Worm (Caenorhabditis elegans): Measurements from ENCODE around the gene T06E8.8.
A peak's percentile ranks its signal among the peaks of the same experiment; 100 is the strongest.

T06E8.8 gene

ce11 chrV:10012639-10013038 is 30.9 kb upstream of the T06E8.8 start (continued):
- no peak for TF ChIP-seq tlp-1 (tag; optimal IDR thresholded peaks at IDR 0.05)

ce11 chrV:10018291-10018690 is 25.3 kb upstream of the T06E8.8 start:
- TF ChIP-seq mab-9 (GFP tag; IDR thresholded peaks at IDR 0.05) (no peak), lsy-2 (tag; optimal IDR thresholded peaks at IDR 0.05) (no peak), F16B12.6 (tag; optimal IDR thresholded peaks at IDR 0.05) (no peak), C34B4.2 (tag; optimal IDR thresholded peaks at IDR 0.05) (no peak), ama-1 (optimal IDR thresholded peaks at IDR 0.05) (no peak), pqm-1 (tag; optimal IDR thresholded peaks at IDR 0.05) (no peak), sup-37 (GFP tag; optimal IDR thresholded peaks at IDR 0.05) (no peak), lin-14 (GFP tag; optimal IDR thresholded peaks at IDR 0.05) (no peak), ztf-4 (tag; optimal IDR thresholded peaks at IDR 0.05) (no peak), xbp-1 (tag; optimal IDR thresholded peaks at IDR 0.05) (no peak), swsn-7 (tag; optimal IDR thresholded peaks at IDR 0.05) (no peak), pag-3 (tag; optimal IDR thresholded peaks at IDR 0.05; ENCODE audit: borderline replicate concordance, insufficient read depth) (no peak), ets-5 (GFP tag; IDR thresholded peaks at IDR 0.05) (no peak), lin-15B (tag; optimal IDR thresholded peaks at IDR 0.05) (no peak)

DNA sequence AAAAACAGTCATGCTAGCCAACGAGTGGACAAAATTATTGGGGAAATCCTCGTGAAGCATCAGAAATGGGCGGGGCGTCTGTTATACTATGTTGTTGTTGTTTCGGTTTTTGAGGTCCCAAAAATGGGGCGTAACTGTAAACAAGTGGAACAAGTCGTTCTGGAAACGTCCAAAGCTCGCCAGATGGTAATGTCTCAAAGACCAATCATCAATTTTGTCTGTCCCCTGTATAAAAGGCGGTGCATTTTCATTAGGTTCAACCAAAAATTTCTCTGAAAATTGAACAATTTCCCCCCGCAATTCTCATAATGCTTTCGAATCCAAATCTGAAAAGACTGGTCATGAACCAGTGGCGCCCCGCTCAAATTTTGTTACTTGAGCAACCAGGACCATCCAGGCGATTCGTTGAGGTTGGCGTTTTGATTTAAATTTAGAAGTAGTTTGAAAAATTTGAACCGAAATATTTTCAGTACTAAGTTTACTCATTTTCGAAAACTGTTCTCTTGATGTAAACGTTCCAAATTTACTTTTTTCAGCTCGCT is 24.4 kb upstream of the T06E8.8 start:
- TF ChIP-seq unc-130 (tag; optimal IDR thresholded peaks at IDR 0.05) (no peak), nhr-12 (tag; optimal IDR thresholded peaks at IDR 0.05) (no peak), hlh-17 (GFP tag; optimal IDR thresholded peaks at IDR 0.05; ENCODE audit: borderline replicate concordance) (no peak), ceh-88 (GFP tag; IDR thresholded peaks at IDR 0.05) (no peak), lin-15B (tag; optimal IDR thresholded peaks at IDR 0.05) (no peak), fkh-8 (tag; optimal IDR thresholded peaks at IDR 0.05) (no peak), nhr-77 (tag; optimal IDR thresholded peaks at IDR 0.05) (no peak), tbx-2 (tag; optimal IDR thresholded peaks at IDR 0.05) (no peak)

- TF ChIP-seq rnt-1 (tag; optimal IDR thresholded peaks at IDR 0.05) (no peak), blmp-1 (tag; optimal IDR thresholded peaks at IDR 0.05) (no peak), fos-1 (tag; optimal IDR thresholded peaks at IDR 0.05) (no peak), mdl-1 (tag; optimal IDR thresholded peaks at IDR 0.05) (peak in 1 of 2 experiments; percentile 25), nhr-85 (tag) (peak; percentile 67), fkh-8 (tag; optimal IDR thresholded peaks at IDR 0.05) (peak; percentile 52), ceh-82 (tag; optimal IDR thresholded peaks at IDR 0.05) (no peak), snu-23 (GFP tag; optimal IDR thresholded peaks at IDR 0.05) (peak; percentile 38), tlp-1 (tag; optimal IDR thresholded peaks at IDR 0.05) (no peak), mep-1 (tag; optimal IDR thresholded peaks at IDR 0.05) (no peak), lin-14 (GFP tag; optimal IDR thresholded peaks at IDR 0.05) (peak; percentile 74), nhr-71 (tag; optimal IDR thresholded peaks at IDR 0.05) (peak; percentile 43), ama-1 (optimal IDR thresholded peaks at IDR 0.05) (no peak), dpl-1 (GFP tag; optimal IDR thresholded peaks at IDR 0.05) (peak in 1 of 3 experiments; percentile 7), lsy-2 (tag; optimal IDR thresholded peaks at IDR 0.05) (peak in 1 of 2 experiments; percentile 28), ceh-90 (tag; optimal IDR thresholded peaks at IDR 0.05) (no peak), alr-1 (tag; optimal IDR thresholded peaks at IDR 0.05; ENCODE audit: borderline replicate concordance) (no peak), lin-35 (GFP tag; optimal IDR thresholded peaks at IDR 0.05) (peak in 1 of 2 experiments; percentile 5)
These were observed 23.6 kb upstream of the T06E8.8 start for ce11 chrV:10019934-10020333.

- TF ChIP-seq elt-2 (tag; optimal IDR thresholded peaks at IDR 0.05) (no peak), lsy-2 (tag; optimal IDR thresholded peaks at IDR 0.05) (no peak), nhr-47 (tag; optimal IDR thresholded peaks at IDR 0.05) (no peak), isw-1 (GFP tag; IDR thresholded peaks at IDR 0.05) (no peak), nhr-84 (tag; optimal IDR thresholded peaks at IDR 0.05) (no peak), grh-1 (GFP tag; IDR thresholded peaks at IDR 0.05) (no peak), fkh-8 (tag; optimal IDR thresholded peaks at IDR 0.05) (no peak)
These were observed 20.4 kb upstream of the T06E8.8 start for ce11 chrV:10023062-10023536.
